Fruit fly (Drosophila melanogaster): Measurements from ENCODE around the gene CG15715.

Gene CG15715

DNA sequence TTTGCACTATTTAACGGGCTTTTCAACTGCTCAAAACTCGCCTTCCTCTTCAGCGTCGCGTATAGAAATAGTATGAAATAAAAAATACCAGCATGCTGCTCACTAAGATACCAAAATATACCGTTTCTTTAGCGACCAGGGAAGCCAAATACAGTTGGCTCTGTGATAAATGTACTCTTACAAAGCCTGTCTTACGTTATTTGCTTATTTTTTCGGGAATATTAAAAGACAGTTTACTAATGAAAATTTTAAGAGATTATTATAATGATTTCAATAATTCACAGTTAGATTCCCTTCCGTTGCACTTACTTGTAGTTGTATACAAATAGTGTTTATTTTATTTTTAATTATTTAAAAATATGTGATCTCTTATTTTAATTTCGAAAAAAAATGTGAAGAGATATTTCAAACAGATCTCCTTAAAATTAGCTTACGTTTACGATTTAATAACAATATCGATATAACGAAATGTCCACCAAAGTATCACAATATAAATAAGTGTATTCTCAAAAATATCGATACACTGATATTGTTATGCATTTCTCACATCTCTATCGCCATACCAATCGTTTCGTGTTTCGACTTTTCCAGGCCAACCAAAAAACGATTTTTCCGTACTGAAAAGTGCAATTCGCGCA is 10.8 kb downstream of the CG15715 start, which contains the start of the genes DCP2 and dbo (continued):
- no peak for TF ChIP-seq CG31365 (tag; optimal IDR thresholded peaks at IDR 0.05)
- TF ChIP-seq Sry-β (GFP tag; optimal IDR thresholded peaks at IDR 0.05) = no peak
- no peak for TF ChIP-seq pita (GFP tag; optimal IDR thresholded peaks at IDR 0.05)
- no peak for TF ChIP-seq grn (GFP tag; optimal IDR thresholded peaks at IDR 0.05)
- peak; percentile 48 for TF ChIP-seq shn (GFP tag; optimal IDR thresholded peaks at IDR 0.05)
- TF ChIP-seq Optix (GFP tag; IDR thresholded peaks at IDR 0.05) = no peak
- TF ChIP-seq klu (GFP tag; IDR thresholded peaks at IDR 0.05) = no peak
- TF ChIP-seq Lim3 (GFP tag; IDR thresholded peaks at IDR 0.05) = no peak
- TF ChIP-seq Bdp1 (GFP tag; optimal IDR thresholded peaks at IDR 0.05) = no peak
- TF ChIP-seq mirr (GFP tag; optimal IDR thresholded peaks at IDR 0.05) = peak; percentile 5
- TF ChIP-seq CG7556 (GFP tag; optimal IDR thresholded peaks at IDR 0.05) = peak; percentile 20
- TF ChIP-seq ftz-f1 (GFP tag; optimal IDR thresholded peaks at IDR 0.05) = no peak
- TF ChIP-seq CG3281 (GFP tag; optimal IDR thresholded peaks at IDR 0.05) = peak; percentile 60
- peak; percentile 81 for TF ChIP-seq unc-4 (GFP tag; IDR thresholded peaks at IDR 0.05; ENCODE audit: partially characterized antibody)
- TF ChIP-seq Opbp (GFP tag; IDR thresholded peaks at IDR 0.05; ENCODE audit: partially characterized antibody) = peak; percentile 90
- no peak for TF ChIP-seq ac (GFP tag; optimal IDR thresholded peaks at IDR 0.05)
- TF ChIP-seq CG32532 (GFP tag; IDR thresholded peaks at IDR 0.05) = peak; percentile 86
- no peak for TF ChIP-seq Dp (GFP tag; optimal IDR thresholded peaks at IDR 0.05)
- peak; percentile 74; the same call in 1 of the 2 replicates for TF ChIP-seq vvl (GFP tag; IDR thresholded peaks at IDR 0.05)
- no peak for TF ChIP-seq CG32772 (GFP tag; IDR thresholded peaks at IDR 0.05)
- peak; percentile 22 for TF ChIP-seq gcm (GFP tag; optimal IDR thresholded peaks at IDR 0.05)
- no peak for TF ChIP-seq Neu2 (GFP tag; optimal IDR thresholded peaks at IDR 0.05; ENCODE audit: borderline replicate concordance)
- peak; percentile 61 for TF ChIP-seq HHEX (GFP tag; optimal IDR thresholded peaks at IDR 0.05)
- no peak for TF ChIP-seq emc (GFP tag; optimal IDR thresholded peaks at IDR 0.05)
- TF ChIP-seq CG14014 (GFP tag; IDR thresholded peaks at IDR 0.05) = peak; percentile 70
- TF ChIP-seq odd (GFP tag; optimal IDR thresholded peaks at IDR 0.05) = no peak
- no peak for TF ChIP-seq cwo (GFP tag; optimal IDR thresholded peaks at IDR 0.05)
- peak; percentile 43 for TF ChIP-seq CG18764 (GFP tag; optimal IDR thresholded peaks at IDR 0.05)
- TF ChIP-seq gsb-n (tag; optimal IDR thresholded peaks at IDR 0.05) = peak; percentile 17
- TF ChIP-seq Atf6 (GFP tag; IDR thresholded peaks at IDR 0.05) = peak; percentile 51; the same call in 1 of the 2 replicates
- peak; percentile 4; the same call in 1 of the 2 replicates for TF ChIP-seq chm (GFP tag; IDR thresholded peaks at IDR 0.05)
- TF ChIP-seq dan (GFP tag; IDR thresholded peaks at IDR 0.05) = no peak
- no peak for TF ChIP-seq sr (GFP tag; IDR thresholded peaks at IDR 0.05)
- peak; percentile 81 for TF ChIP-seq CG12391 (tag; optimal IDR thresholded peaks at IDR 0.05)
- no peak for TF ChIP-seq CG10462 (GFP tag; optimal IDR thresholded peaks at IDR 0.05)
- TF ChIP-seq dimm (GFP tag; IDR thresholded peaks at IDR 0.05) = no peak
- TF ChIP-seq CG2678 (tag; optimal IDR thresholded peaks at IDR 0.05) = peak; percentile 79
- TF ChIP-seq fd3F (GFP tag; optimal IDR thresholded peaks at IDR 0.05) = peak; percentile 74
- TF ChIP-seq MTF-1 (GFP tag; optimal IDR thresholded peaks at IDR 0.05; ENCODE audit: borderline replicate concordance) = no peak
- peak; percentile 65 for TF ChIP-seq CG10209 (GFP tag; optimal IDR thresholded peaks at IDR 0.05)
- no peak for TF ChIP-seq sd (tag; optimal IDR thresholded peaks at IDR 0.05)
- TF ChIP-seq CG17912 (GFP tag; optimal IDR thresholded peaks at IDR 0.05) = no peak
- peak; percentile 47 to 54 for TF ChIP-seq dpn (GFP tag; optimal IDR thresholded peaks at IDR 0.05)
- TF ChIP-seq CG9817 (tag; optimal IDR thresholded peaks at IDR 0.05) = peak; percentile 83
- no peak for TF ChIP-seq wdn (GFP tag; IDR thresholded peaks at IDR 0.05)
- no peak for TF ChIP-seq Ets97D (GFP tag; optimal IDR thresholded peaks at IDR 0.05)
- peak; percentile 2 for TF ChIP-seq CG10274 (GFP tag; optimal IDR thresholded peaks at IDR 0.05)
- peak; percentile 54 for TF ChIP-seq CG16815 (GFP tag; optimal IDR thresholded peaks at IDR 0.05)
- TF ChIP-seq CG3838 (GFP tag; optimal IDR thresholded peaks at IDR 0.05) = no peak
- no peak for TF ChIP-seq HmgD (GFP tag; optimal IDR thresholded peaks at IDR 0.05)

Measured in whole organism, embryonic.